Worm (Caenorhabditis elegans) whole organism, young adult: ENCODE data around the gene F41F3.8.

ENCODE experiments used
- K12H6.12 ChIP-seq: fragments of 200-800 bp; sonication (Bioruptor generic); optimal IDR thresholded peaks from 2 replicates; lab custom pipeline; 2018; ENCODE audit warnings: mild to moderate bottlenecking, missing genetic modification characterization, missing compliant biosample characterization
- him-1 ChIP-seq: sonication (generic microtip); optimal IDR thresholded peaks from 2 replicates; lab custom pipeline; 2016; ENCODE audit warnings: missing genotype, missing genetic modification reagents, missing genetic modification characterization, missing compliant biosample characterization
- madf-3 ChIP-seq: fragments of 200-800 bp; sonication (Bioruptor generic); IDR thresholded peaks from 2 replicates; pipeline ENCODE4 v1.3.6; 2022; ENCODE audit warnings: missing genetic modification reagents, missing genetic modification characterization, missing compliant biosample characterization

DNA sequence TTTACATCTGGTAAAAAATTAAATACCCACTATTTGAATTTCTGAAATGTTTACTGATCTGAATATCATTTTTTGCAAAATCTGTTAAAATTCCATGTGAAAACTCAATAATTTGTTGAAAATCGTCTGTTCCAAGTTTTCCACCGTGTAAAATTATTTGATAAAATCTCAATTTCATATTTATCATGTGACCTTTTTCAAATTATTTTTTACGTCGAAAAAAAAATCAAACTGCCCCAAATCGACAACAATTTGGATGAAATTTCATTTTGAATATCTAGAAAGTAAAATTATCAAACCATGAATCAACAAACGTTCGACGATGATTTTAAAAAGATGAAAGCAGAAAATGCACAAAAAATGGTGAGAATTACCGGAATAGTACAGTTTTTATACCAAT, 6.5 kb downstream of the F41F3.8 start, which contains the start of gene F41F3.9:
- TF ChIP-seq K12H6.12 (tag; lab: Kevin White, UChicago): no peak
- no peak for TF ChIP-seq madf-3
- no peak for TF ChIP-seq him-1 (tag; lab: Kevin White, UChicago)
